Fruit fly (Drosophila melanogaster): Measurements from ENCODE around the gene CG12402.

The CG12402 gene

DNA sequence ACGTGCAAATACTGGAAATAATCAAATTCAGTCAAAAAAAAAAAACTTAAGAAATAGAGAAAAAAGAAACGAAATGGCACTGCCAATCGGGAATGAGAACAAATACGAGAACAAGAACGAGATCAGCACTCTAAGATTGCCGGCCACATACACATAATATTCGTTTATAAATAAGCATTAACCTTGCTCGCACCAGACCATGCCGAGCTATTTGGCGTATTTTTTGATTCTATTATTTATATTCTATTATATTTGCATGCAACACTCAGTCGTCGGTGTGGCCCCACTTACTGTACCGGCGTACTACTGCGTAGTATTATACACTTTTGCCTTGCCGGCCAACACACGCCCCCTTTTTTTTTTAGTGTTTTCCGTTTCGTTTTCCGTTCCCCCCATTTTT is 37.5 kb downstream of the CG12402 start:
- TF ChIP-seq D1 (tag; optimal IDR thresholded peaks at IDR 0.05) (no peak), CG4496 (GFP tag; IDR thresholded peaks at IDR 0.05) (0 out of 3 replicates have a peak, but pooled peaks have one; percentile 40), rn (GFP tag; IDR thresholded peaks at IDR 0.05) (no peak), CG8159 (tag; optimal IDR thresholded peaks at IDR 0.05) (no peak), gl (tag; optimal IDR thresholded peaks at IDR 0.05) (no peak), fd96Ca (GFP tag; IDR thresholded peaks at IDR 0.05) (no peak), CG13204 (GFP tag; optimal IDR thresholded peaks at IDR 0.05) (no peak), CG14655 (GFP tag; optimal IDR thresholded peaks at IDR 0.05) (no peak), CG15710 (tag; optimal IDR thresholded peaks at IDR 0.05) (no peak), CG12605 (GFP tag; IDR thresholded peaks at IDR 0.05) (no peak), CG32121 (GFP tag; IDR thresholded peaks at IDR 0.05) (peak; percentile 19; the same call in 1 of the 2 replicates), EcR (GFP tag; optimal IDR thresholded peaks at IDR 0.05) (no peak), Ets98B (GFP tag; IDR thresholded peaks at IDR 0.05) (no peak), CG9948 (tag; optimal IDR thresholded peaks at IDR 0.05) (no peak), CG34367 (tag; optimal IDR thresholded peaks at IDR 0.05) (no peak), Pif1B (GFP tag; optimal IDR thresholded peaks at IDR 0.05) (no peak), CG17806 (tag; optimal IDR thresholded peaks at IDR 0.05) (no peak)

DNA sequence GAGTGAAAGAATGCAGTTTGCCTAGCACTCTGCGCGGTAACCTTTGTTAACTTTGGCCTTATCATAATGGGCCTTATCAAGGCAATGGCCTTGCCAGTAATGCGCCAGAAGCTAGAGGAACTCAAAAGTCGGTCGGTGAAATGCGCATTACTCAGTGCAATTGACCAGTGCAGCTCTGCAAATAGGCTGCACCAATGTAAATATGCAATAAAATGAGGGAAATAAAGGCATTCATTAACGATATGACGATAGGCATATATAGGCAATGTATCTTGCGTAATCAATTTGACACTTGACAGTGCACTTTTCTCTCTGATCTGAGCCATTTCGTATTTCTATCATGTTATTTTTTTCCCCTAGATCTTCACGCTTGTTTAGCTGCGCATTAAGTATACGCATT is 38.0 kb downstream of the CG12402 start:
- TF ChIP-seq Pif1A (GFP tag; optimal IDR thresholded peaks at IDR 0.05) (peak; percentile 25), Pif1B (GFP tag; optimal IDR thresholded peaks at IDR 0.05) (peak; percentile 24), Snoo (tag; optimal IDR thresholded peaks at IDR 0.05) (no peak), gl (tag; optimal IDR thresholded peaks at IDR 0.05) (peak; percentile 23), CG8301 (tag; optimal IDR thresholded peaks at IDR 0.05) (no peak)

DNA sequence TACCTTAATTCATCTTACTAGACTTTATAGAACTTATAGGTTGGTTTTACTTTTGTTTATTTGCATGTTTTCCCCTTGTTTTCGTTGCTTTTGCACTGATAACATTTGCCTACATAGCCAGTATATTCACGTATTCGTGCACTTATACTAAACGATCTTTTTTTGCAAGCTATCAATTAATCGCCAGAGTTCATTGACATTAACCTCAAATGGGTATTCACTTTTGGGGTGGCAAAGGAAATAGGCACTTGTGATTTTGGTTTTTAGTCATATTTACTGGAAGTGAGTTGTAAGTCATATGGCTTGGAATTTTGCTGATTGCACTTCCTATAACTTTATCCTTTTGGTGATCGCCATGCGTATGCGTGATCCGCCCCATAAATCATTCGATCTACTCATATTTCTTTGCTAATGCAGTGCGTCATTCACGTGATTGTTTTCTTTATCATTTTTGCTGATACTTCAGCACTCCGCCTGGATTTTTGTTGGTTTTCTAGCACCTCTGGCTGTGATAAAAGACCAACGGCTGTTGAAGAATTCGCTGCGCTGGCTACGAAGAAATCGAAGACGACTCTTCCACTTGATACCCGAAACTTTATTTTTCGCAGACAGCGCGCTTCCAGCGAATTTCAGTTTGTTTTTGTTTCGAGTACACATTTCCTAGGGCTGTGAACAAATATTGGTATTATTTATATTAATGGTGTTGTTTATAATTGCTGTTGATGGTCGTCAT is 40.1 kb downstream of the CG12402 start:
- TF ChIP-seq CG4496 (GFP tag; IDR thresholded peaks at IDR 0.05) (no peak), fd96Ca (GFP tag; IDR thresholded peaks at IDR 0.05) (no peak), CG32121 (GFP tag; IDR thresholded peaks at IDR 0.05) (no peak), EcR (GFP tag; optimal IDR thresholded peaks at IDR 0.05) (peak; percentile 75), CG10348 (GFP tag; IDR thresholded peaks at IDR 0.05) (no peak)

DNA sequence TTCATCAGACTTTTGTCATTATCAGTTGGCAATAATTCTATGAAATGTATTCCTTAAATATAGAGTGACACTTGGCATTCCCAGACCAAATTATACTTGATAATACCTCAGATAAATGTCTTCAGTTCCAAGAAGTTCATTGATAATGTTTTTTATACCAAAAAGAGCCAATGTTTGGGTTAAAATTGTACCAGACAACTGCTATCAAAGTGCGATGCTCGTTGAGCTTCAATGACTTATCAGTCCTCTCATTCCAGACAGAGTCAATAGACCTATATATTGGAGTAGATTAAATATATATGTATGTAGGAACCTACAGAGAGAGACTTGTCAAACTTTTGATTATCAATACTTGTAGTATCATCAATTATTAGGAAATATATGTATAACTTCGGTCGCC is 42.9 kb downstream of the CG12402 start:
- TF ChIP-seq EcR (GFP tag; optimal IDR thresholded peaks at IDR 0.05): peak; percentile 77
- TF ChIP-seq Snoo (tag; optimal IDR thresholded peaks at IDR 0.05): no peak

DNA sequence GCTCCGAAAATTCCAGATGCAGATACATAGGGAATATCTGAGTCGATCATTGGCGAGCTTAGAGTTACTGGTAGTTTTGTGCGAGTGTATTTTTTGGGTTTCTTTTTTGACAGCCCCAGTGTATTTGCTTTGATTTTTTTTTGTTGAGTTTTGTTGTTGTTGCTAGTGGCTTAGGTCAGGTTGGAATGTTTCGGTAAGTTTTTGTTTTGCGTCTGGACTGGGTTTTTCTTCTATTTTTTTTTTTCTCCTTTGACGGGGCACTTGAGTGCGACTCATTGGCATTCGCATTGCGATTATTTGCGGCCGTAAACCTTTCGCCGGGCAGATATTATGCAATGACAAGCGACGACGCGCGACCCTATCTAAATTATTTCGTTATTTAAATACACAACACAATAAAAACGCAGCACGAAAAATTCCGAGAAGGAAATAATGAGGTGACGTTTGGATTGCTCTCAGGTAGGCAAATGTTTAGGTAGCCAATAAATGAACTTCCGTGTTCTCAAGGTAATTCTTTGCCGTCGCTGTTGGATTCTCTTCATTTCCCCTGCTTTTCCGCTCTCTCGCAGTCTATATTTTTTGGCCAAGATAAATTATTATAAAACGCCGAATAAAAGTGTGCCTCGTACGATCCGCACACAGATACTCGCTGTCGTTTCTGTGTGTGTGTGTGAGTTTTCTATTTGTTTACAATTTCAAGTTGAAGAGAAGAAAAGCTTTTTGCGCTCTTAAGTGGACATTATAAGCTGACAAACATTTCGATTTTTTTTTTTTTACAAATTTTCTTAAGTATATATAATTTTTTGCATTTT is 43.8 kb downstream of the CG12402 start:
- TF ChIP-seq CG34367 (tag; optimal IDR thresholded peaks at IDR 0.05) (no peak), CG14655 (GFP tag; optimal IDR thresholded peaks at IDR 0.05) (no peak), rn (GFP tag; IDR thresholded peaks at IDR 0.05) (no peak), Snoo (tag; optimal IDR thresholded peaks at IDR 0.05) (no peak), CG10348 (GFP tag; IDR thresholded peaks at IDR 0.05) (no peak), CG9948 (tag; optimal IDR thresholded peaks at IDR 0.05) (no peak), CG32121 (GFP tag; IDR thresholded peaks at IDR 0.05) (no peak), CG13204 (GFP tag; optimal IDR thresholded peaks at IDR 0.05) (no peak), CG4496 (GFP tag; IDR thresholded peaks at IDR 0.05) (no peak), gl (tag; optimal IDR thresholded peaks at IDR 0.05) (no peak), Pif1A (GFP tag; optimal IDR thresholded peaks at IDR 0.05) (no peak), fd96Ca (GFP tag; IDR thresholded peaks at IDR 0.05) (no peak), Ets98B (GFP tag; IDR thresholded peaks at IDR 0.05) (no peak)

DNA sequence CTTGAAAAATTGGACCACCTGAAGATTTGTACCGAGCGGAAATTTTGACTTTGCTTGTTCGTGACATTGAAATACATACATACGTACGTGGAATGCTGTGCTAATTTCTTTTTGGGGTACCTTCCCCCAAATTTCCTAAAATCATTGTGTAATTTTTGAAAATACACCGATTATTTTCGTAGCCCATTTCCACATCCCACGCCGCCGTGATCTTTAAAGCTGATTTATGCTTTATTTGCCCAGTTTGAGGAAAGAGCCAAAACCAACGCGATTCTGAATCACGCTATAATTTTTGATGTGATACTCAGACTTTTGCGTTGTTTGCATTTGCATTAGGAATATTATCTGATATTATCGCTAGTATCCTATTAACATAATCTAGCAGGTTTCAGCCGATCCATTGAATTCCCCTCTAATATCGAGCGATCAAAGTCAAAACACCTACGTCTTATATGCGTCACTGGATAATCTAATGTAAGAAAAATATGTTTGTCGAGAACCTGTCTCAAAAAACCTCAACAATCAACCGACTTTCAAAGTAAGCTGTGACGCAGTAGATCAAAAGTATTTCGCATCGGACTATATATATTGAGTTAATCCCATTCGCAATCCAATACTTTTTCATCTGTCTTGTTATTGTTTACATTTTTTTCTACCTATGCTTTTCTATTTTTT is 45.1 kb downstream of the CG12402 start:
- TF ChIP-seq CG13204 (GFP tag; optimal IDR thresholded peaks at IDR 0.05) (no peak), CG9948 (tag; optimal IDR thresholded peaks at IDR 0.05) (no peak), CG4496 (GFP tag; IDR thresholded peaks at IDR 0.05) (no peak), CG17806 (tag; optimal IDR thresholded peaks at IDR 0.05) (no peak), CG8159 (tag; optimal IDR thresholded peaks at IDR 0.05) (no peak), rn (GFP tag; IDR thresholded peaks at IDR 0.05) (no peak), fd96Ca (GFP tag; IDR thresholded peaks at IDR 0.05) (no peak), gl (tag; optimal IDR thresholded peaks at IDR 0.05) (no peak), EcR (GFP tag; optimal IDR thresholded peaks at IDR 0.05) (no peak), CG12605 (GFP tag; IDR thresholded peaks at IDR 0.05) (no peak)
